Worm (Caenorhabditis elegans) whole organism, L4/young adult: ENCODE data around the gene C08E3.15.

Source experiments
- W03F9.2 ChIP-seq: fragments of 150-350 bp; optimal IDR thresholded peaks from 2 replicates; lab custom pipeline; 2014; ENCODE audit warnings: missing biosample characterization, missing genetic modification characterization
- dao-5 ChIP-seq: sonication (generic microtip); optimal IDR thresholded peaks from 2 replicates; lab custom pipeline; 2016; ENCODE audit warnings: missing genotype, missing genetic modification characterization, moderate library complexity, missing compliant biosample characterization
- him-1 ChIP-seq: sonication (generic microtip); optimal IDR thresholded peaks from 2 replicates; lab custom pipeline; 2016; ENCODE audit warnings: missing genotype, missing genetic modification reagents, missing genetic modification characterization, missing compliant biosample characterization

The C08E3.15 gene

ce11 chrII:1618948-1619347 lies 8.7 kb downstream of the C08E3.15 start, which contains the start of gene fbxa-166:
fbxa-166 (minus strand) TSS chrII:1619048.
- TF ChIP-seq him-1 (no peak), W03F9.2 (tag; lab: Kevin White, UChicago) (no peak), dao-5 (tag; lab: Kevin White, UChicago) (no peak)

- TF ChIP-seq dao-5 (tag; lab: Kevin White, UChicago) (no peak), him-1 (no peak), W03F9.2 (tag; lab: Kevin White, UChicago) (no peak)
Measured at ce11 chrII:1616382-1616781, 11.3 kb downstream of the C08E3.15 start, which contains the start of gene fbxa-165. fbxa-165 (minus strand) TSS chrII:1616482.

- TF ChIP-seq W03F9.2 (tag; lab: Kevin White, UChicago), result no peak
- no peak for TF ChIP-seq him-1
- no peak for TF ChIP-seq dao-5 (tag; lab: Kevin White, UChicago)
Measured at ce11 chrII:1613972-1614371, 13.7 kb downstream of the C08E3.15 start, which contains the start of gene fbxa-164. fbxa-164 (minus strand) TSS chrII:1614072.

- TF ChIP-seq W03F9.2 (tag; lab: Kevin White, UChicago), result no peak
- TF ChIP-seq him-1, result no peak
- TF ChIP-seq dao-5 (tag; lab: Kevin White, UChicago), result no peak
Measured at ce11 chrII:1610630-1611029, 17.1 kb downstream of the C08E3.15 start, which contains the start of gene fbxa-163. fbxa-163 (minus strand) TSS chrII:1610730.

- TF ChIP-seq dao-5 (tag; lab: Kevin White, UChicago) (no peak), him-1 (no peak), W03F9.2 (tag; lab: Kevin White, UChicago) (no peak)
Measured at ce11 chrII:1608915-1609314, 18.8 kb downstream of the C08E3.15 start.

ce11 chrII:1607575-1607974 lies 20.1 kb downstream of the C08E3.15 start:
- TF ChIP-seq W03F9.2 (tag; lab: Kevin White, UChicago) (no peak), dao-5 (tag; lab: Kevin White, UChicago) (no peak)

- TF ChIP-seq dao-5 (tag; lab: Kevin White, UChicago) (no peak), W03F9.2 (tag; lab: Kevin White, UChicago) (no peak), him-1 (no peak)
Measured at ce11 chrII:1606079-1606478, 21.6 kb downstream of the C08E3.15 start, which contains the start of gene bath-33. bath-33 (minus strand) TSS chrII:1606179.

ce11 chrII:1605010-1605409 lies 22.7 kb downstream of the C08E3.15 start:
- no peak for TF ChIP-seq dao-5 (tag; lab: Kevin White, UChicago)
- TF ChIP-seq W03F9.2 (tag; lab: Kevin White, UChicago), result no peak
- no peak for TF ChIP-seq him-1

ce11 chrII:1603049-1603448 lies 24.6 kb downstream of the C08E3.15 start:
- TF ChIP-seq W03F9.2 (tag; lab: Kevin White, UChicago), result no peak

ce11 chrII:1601507-1601906 lies 26.2 kb downstream of the C08E3.15 start, which contains the start of gene bath-47:
bath-47 (plus strand) TSS chrII:1601811.
- TF ChIP-seq W03F9.2 (tag; lab: Kevin White, UChicago) (no peak), him-1 (no peak), dao-5 (tag; lab: Kevin White, UChicago) (no peak)

- no peak for TF ChIP-seq W03F9.2 (tag; lab: Kevin White, UChicago)
- no peak for TF ChIP-seq him-1
- TF ChIP-seq dao-5 (tag; lab: Kevin White, UChicago), result no peak
Measured at ce11 chrII:1600661-1601060, 27.0 kb downstream of the C08E3.15 start, which contains the start of gene bath-26. bath-26 (minus strand) TSS chrII:1600761.

- TF ChIP-seq him-1 (no peak), W03F9.2 (tag; lab: Kevin White, UChicago) (no peak), dao-5 (tag; lab: Kevin White, UChicago) (no peak)
Measured at ce11 chrII:1597101-1598088, 30.3 kb downstream of the C08E3.15 start, which contains the start of gene bath-46. bath-46 (plus strand) TSS chrII:1597906.

ce11 chrII:1595137-1595536 lies 32.5 kb downstream of the C08E3.15 start, which contains the start of gene clec-20:
clec-20 (minus strand) TSS chrII:1595237.
- TF ChIP-seq him-1 (no peak), dao-5 (tag; lab: Kevin White, UChicago) (no peak), W03F9.2 (tag; lab: Kevin White, UChicago) (no peak)

- no peak for TF ChIP-seq him-1
- TF ChIP-seq dao-5 (tag; lab: Kevin White, UChicago), result no peak
- no peak for TF ChIP-seq W03F9.2 (tag; lab: Kevin White, UChicago)
Measured at ce11 chrII:1589845-1590244, 37.8 kb downstream of the C08E3.15 start, which contains the start of gene T07H3.7. T07H3.7 (minus strand) TSS chrII:1589945.
